Worm (Caenorhabditis elegans): ENCODE results near the gene nish-1.

nish-1 gene

ce11 chrIV:10855049-10855448, 9.1 kb upstream of the nish-1 start, which contains the start of gene T11G6.3:
T11G6.3 (minus strand) TSS chrIV:10855237.
- TF ChIP-seq nhr-232 (tag; optimal IDR thresholded peaks at IDR 0.05): no peak

- TF ChIP-seq nfya-1 (tag; optimal IDR thresholded peaks at IDR 0.05) (peak; percentile 30), gmeb-2 (tag; optimal IDR thresholded peaks at IDR 0.05) (no peak)
These were observed 8.2 kb upstream of the nish-1 start for ce11 chrIV:10855946-10856345.

ce11 chrIV:10858300-10859016, 5.7 kb upstream of the nish-1 start, which contains the start of the genes T11G6.2 and hars-1:
T11G6.2 (minus strand) TSS chrIV:10858496.
hars-1 (plus strand) TSS chrIV:10858957.
- TF ChIP-seq hlh-8 (tag; optimal IDR thresholded peaks at IDR 0.05) (no peak), ceh-2 (tag; optimal IDR thresholded peaks at IDR 0.05) (no peak), ceh-9 (tag; optimal IDR thresholded peaks at IDR 0.05) (no peak), npax-4 (tag; optimal IDR thresholded peaks at IDR 0.05) (no peak), ceh-22 (tag; optimal IDR thresholded peaks at IDR 0.05) (no peak), unc-42 (tag; optimal IDR thresholded peaks at IDR 0.05) (peak; percentile 6), unc-3 (GFP tag; conservative IDR thresholded peaks at IDR 0.05) (no peak), unc-3 (tag; optimal IDR thresholded peaks at IDR 0.05) (no peak), ref-2 (tag; optimal IDR thresholded peaks at IDR 0.05) (no peak)

ce11 chrIV:10861102-10861501, 3.0 kb upstream of the nish-1 start, which contains the start of gene rbm-22:
rbm-22 (plus strand) TSS chrIV:10861402.
- TF ChIP-seq K02D7.2 (tag; optimal IDR thresholded peaks at IDR 0.05) (no peak), ahr-1 (tag; optimal IDR thresholded peaks at IDR 0.05) (no peak), ceh-48 (tag; optimal IDR thresholded peaks at IDR 0.05) (peak; percentile 5)

ce11 chrIV:10867370-10868146, 3.4 kb downstream of the nish-1 start:
- TF ChIP-seq ceh-9 (tag; optimal IDR thresholded peaks at IDR 0.05) (no peak), ceh-45 (GFP tag; IDR thresholded peaks at IDR 0.05) (peak; percentile 10; the same call in 1 of the 2 replicates), pax-1 (tag; optimal IDR thresholded peaks at IDR 0.05) (no peak), eyg-1 (tag; optimal IDR thresholded peaks at IDR 0.05) (no peak), fkh-6 (tag; optimal IDR thresholded peaks at IDR 0.05) (no peak), sox-2 (GFP tag; IDR thresholded peaks at IDR 0.05) (peak; percentile 52), ceh-31 (tag; optimal IDR thresholded peaks at IDR 0.05) (peak; percentile 62), ref-2 (tag; optimal IDR thresholded peaks at IDR 0.05) (peak; percentile 37), ceh-48 (tag; optimal IDR thresholded peaks at IDR 0.05) (no peak)

- TF ChIP-seq ceh-14 (tag; optimal IDR thresholded peaks at IDR 0.05) (peak; percentile 23), fax-1 (tag; optimal IDR thresholded peaks at IDR 0.05) (peak; percentile 40), pag-3 (tag; optimal IDR thresholded peaks at IDR 0.05; ENCODE audit: borderline replicate concordance) (peak; percentile 38), C08G9.2 (tag; optimal IDR thresholded peaks at IDR 0.05) (no peak), unc-55 (GFP tag; optimal IDR thresholded peaks at IDR 0.05) (no peak), ref-2 (tag; optimal IDR thresholded peaks at IDR 0.05) (no peak), hlh-6 (tag; optimal IDR thresholded peaks at IDR 0.05) (peak; percentile 65), ceh-31 (tag; optimal IDR thresholded peaks at IDR 0.05) (peak; percentile 55), unc-42 (tag; optimal IDR thresholded peaks at IDR 0.05) (peak; percentile 61)
These were observed 4.6 kb downstream of the nish-1 start, which contains the start of gene F13E9.11 for ce11 chrIV:10868629-10869251. F13E9.11 (minus strand) TSS chrIV:10869135.
